Worm (Caenorhabditis elegans) whole organism, mixed stage, embryonic: ENCODE measurements around the gene Y111B2A.12.

Experiments
- ceh-39 ChIP-seq: fragments of 150-350 bp; optimal IDR thresholded peaks from 2 replicates; lab custom pipeline; 2014; ENCODE audit warnings: missing biosample characterization, missing genetic modification characterization
- lin-13 ChIP-seq: fragments of 150-350 bp; optimal IDR thresholded peaks from 2 replicates; lab custom pipeline; 2014; ENCODE audit warnings: missing biosample characterization, missing genetic modification characterization
- nhr-12 ChIP-seq: fragments of 150-350 bp; optimal IDR thresholded peaks from 2 replicates; lab custom pipeline; 2014; ENCODE audit warnings: missing biosample characterization, missing genetic modification characterization
- nhr-237 ChIP-seq: fragments of 150-350 bp; optimal IDR thresholded peaks from 2 replicates; lab custom pipeline; 2014; ENCODE audit warnings: missing biosample characterization, missing genetic modification characterization
- nhr-76 ChIP-seq: sonication (generic microtip); optimal IDR thresholded peaks from 2 replicates; lab custom pipeline; 2017; ENCODE audit warnings: missing biosample characterization, missing genetic modification characterization
- snpc-4 ChIP-seq: fragments of 150-350 bp; optimal IDR thresholded peaks from 2 replicates; lab custom pipeline; 2014; ENCODE audit warnings: missing biosample characterization, missing genetic modification characterization
- tbx-8 ChIP-seq: fragments of 200-800 bp; sonication (Bioruptor generic); optimal IDR thresholded peaks from 2 replicates; lab custom pipeline; 2018; ENCODE audit warnings: mild to moderate bottlenecking, missing genetic modification characterization, moderate library complexity, missing compliant biosample characterization
- unc-120 ChIP-seq: sonication (generic microtip); optimal IDR thresholded peaks from 2 replicates; lab custom pipeline; 2017; ENCODE audit warnings: missing genetic modification characterization, missing compliant biosample characterization; ENCODE audit not compliant: poor library complexity, severe bottlenecking
- unc-39 ChIP-seq: fragments of 150-350 bp; optimal IDR thresholded peaks from 2 replicates; lab custom pipeline; 2014; ENCODE audit warnings: missing biosample characterization, missing genetic modification characterization
- unc-62 ChIP-seq: fragments of 150-350 bp; optimal IDR thresholded peaks from 2 replicates; lab custom pipeline; 2014; ENCODE audit warnings: missing biosample characterization, missing genetic modification reagents, missing genetic modification characterization
- zip-8 ChIP-seq: fragments of 150-350 bp; optimal IDR thresholded peaks from 2 replicates; lab custom pipeline; 2014; ENCODE audit warnings: missing biosample characterization, missing genetic modification characterization

DNA sequence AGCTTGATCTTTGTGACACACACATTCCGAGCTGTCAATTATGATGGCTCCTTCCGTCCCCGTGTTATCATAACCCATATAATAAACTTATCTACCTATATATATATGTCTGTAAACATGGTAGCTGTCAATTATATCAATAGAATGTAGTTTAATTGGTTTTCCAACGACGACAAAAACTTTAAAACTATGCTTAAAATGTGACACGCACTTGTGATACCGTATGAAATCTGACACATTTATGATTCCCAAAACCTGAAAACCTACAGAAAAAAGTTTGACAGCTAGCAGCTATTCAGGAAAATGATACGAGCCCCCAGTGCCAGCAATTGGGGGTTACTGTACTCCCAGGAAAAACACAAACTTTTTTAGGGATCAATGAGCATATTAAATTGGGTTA is 49.6 kb downstream of the Y111B2A.12 start:
- TF ChIP-seq nhr-237 (tag; lab: Kevin White, UChicago) (no peak), snpc-4 (tag; lab: Kevin White, UChicago) (no peak), nhr-76 (no peak), nhr-12 (tag; lab: Kevin White, UChicago) (no peak), unc-120 (tag; lab: Kevin White, UChicago) (no peak), lin-13 (tag; lab: Kevin White, UChicago) (no peak), unc-62 (GFP tag; lab: Kevin White, UChicago) (no peak), tbx-8 (no peak), ceh-39 (no peak), unc-39 (tag; lab: Kevin White, UChicago) (no peak), zip-8 (tag; lab: Kevin White, UChicago) (no peak)
